Worm (Caenorhabditis elegans) whole organism, L1 larva: ENCODE measurements around the gene W04B5.8.
A peak's percentile ranks its signal among the peaks of the same experiment; 100 is the strongest.

Experiments
- C16A3.4 ChIP-seq: fragments of 150-350 bp; optimal IDR thresholded peaks from 2 replicates; lab custom pipeline; 2014; ENCODE audit warnings: missing biosample characterization, missing genetic modification characterization
- C34B4.2 ChIP-seq: sonication (generic microtip); optimal IDR thresholded peaks from 2 replicates; lab custom pipeline; 2017; ENCODE audit warnings: mild to moderate bottlenecking, missing genetic modification characterization, missing compliant biosample characterization
- F16B12.6 ChIP-seq: fragments of 150-350 bp; optimal IDR thresholded peaks from 2 replicates; lab custom pipeline; 2014; ENCODE audit warnings: missing biosample characterization, missing genetic modification characterization
- ceh-63 ChIP-seq: fragments of 200-800 bp; sonication (Bioruptor generic); optimal IDR thresholded peaks from 2 replicates; lab custom pipeline; 2018; ENCODE audit warnings: mild to moderate bottlenecking, missing genetic modification characterization, missing compliant biosample characterization
- ceh-8 ChIP-seq: fragments of 200-800 bp; sonication (Bioruptor generic); optimal IDR thresholded peaks from 2 replicates; lab custom pipeline; 2018; ENCODE audit warnings: mild to moderate bottlenecking, missing genetic modification characterization, moderate library complexity, missing compliant biosample characterization
- ceh-82 ChIP-seq, 3 experiments: fragments of 150-350 bp in 1 of 3; sonication (generic microtip) in 2 of 3; optimal IDR thresholded peaks; 2 replicates each; lab custom pipeline; 2014 to 2017; ENCODE audit warnings: missing biosample characterization in 3 of 3, missing genetic modification characterization in 3 of 3
- ceh-90 ChIP-seq: sonication (generic microtip); optimal IDR thresholded peaks from 2 replicates; lab custom pipeline; 2016; ENCODE audit warnings: missing genetic modification characterization, missing compliant biosample characterization
- dpl-1 ChIP-seq, 3 experiments: fragments of 150-350 bp in 2 of 3; sonication (generic microtip) in 1 of 3; optimal IDR thresholded peaks; 2 replicates each; lab custom pipeline; 2014 to 2017; ENCODE audit warnings: missing biosample characterization in 3 of 3, missing genetic modification characterization in 3 of 3, missing genetic modification reagents in 3 of 3
- dsc-1 ChIP-seq: sonication (generic microtip); optimal IDR thresholded peaks from 2 replicates; lab custom pipeline; 2016; ENCODE audit warnings: mild to moderate bottlenecking, missing genetic modification characterization, missing compliant biosample characterization
- efl-1 ChIP-seq, 4 experiments: fragments of 150-350 bp; optimal IDR thresholded peaks in 3 of 4; peaks in 1 of 4; 1 replicate in 1 of 4; 2 replicates in 3 of 4; lab custom pipeline; 2014; ENCODE audit warnings: missing biosample characterization in 2 of 4, missing genetic modification characterization in 2 of 4, missing genetic modification reagents in 2 of 4
- efl-3 ChIP-seq: fragments of 200-800 bp; sonication (Bioruptor generic); optimal IDR thresholded peaks from 2 replicates; lab custom pipeline; 2018; ENCODE audit warnings: mild to moderate bottlenecking, missing genetic modification characterization, missing compliant biosample characterization
- egl-27 ChIP-seq, 2 experiments: fragments of 150-350 bp in 1 of 2; sonication (generic microtip); optimal IDR thresholded peaks; 3 replicates each; lab custom pipeline; 2017 to 2018; ENCODE audit warnings: missing biosample characterization in 2 of 2, missing genetic modification characterization in 2 of 2, missing genetic modification reagents in 2 of 2
- elt-2 ChIP-seq: sonication (generic microtip); optimal IDR thresholded peaks from 2 replicates; lab custom pipeline; 2016; ENCODE audit warnings: missing genetic modification characterization, mild to moderate bottlenecking, inconsistent platforms, missing compliant biosample characterization, missing genetic modification reagents
- fkh-8 ChIP-seq: sonication (generic microtip); optimal IDR thresholded peaks from 2 replicates; lab custom pipeline; 2016; ENCODE audit warnings: mild to moderate bottlenecking, missing genetic modification characterization, missing compliant biosample characterization
- grh-1 ChIP-seq: fragments of 200-800 bp; sonication (Bioruptor generic); IDR thresholded peaks from 2 replicates; pipeline ENCODE4 v1.3.6; 2022; ENCODE audit warnings: missing genetic modification reagents, missing genetic modification characterization, missing compliant biosample characterization
- irx-1 ChIP-seq: sonication (generic microtip); optimal IDR thresholded peaks from 2 replicates; lab custom pipeline; 2016; ENCODE audit warnings: missing genetic modification characterization, missing compliant biosample characterization
- isw-1 ChIP-seq: fragments of 200-800 bp; sonication (Bioruptor generic); IDR thresholded peaks from 2 replicates; pipeline ENCODE4 v1.3.6; 2022; ENCODE audit warnings: missing genetic modification characterization, missing compliant biosample characterization
- jun-1 ChIP-seq: fragments of 150-350 bp; optimal IDR thresholded peaks from 2 replicates; lab custom pipeline; 2014; ENCODE audit warnings: missing biosample characterization, missing genetic modification reagents, missing genetic modification characterization
- lir-3 ChIP-seq: sonication (generic microtip); optimal IDR thresholded peaks from 2 replicates; lab custom pipeline; 2016; ENCODE audit warnings: mild to moderate bottlenecking, missing genetic modification characterization, moderate library complexity, missing compliant biosample characterization; ENCODE audit not compliant: poor library complexity
- mab-9 ChIP-seq: fragments of 200-800 bp; sonication (Bioruptor generic); IDR thresholded peaks from 2 replicates; pipeline ENCODE4 v1.3.6; 2022; ENCODE audit warnings: missing genetic modification reagents, missing genetic modification characterization, missing compliant biosample characterization
- mef-2 ChIP-seq: fragments of 150-350 bp; optimal IDR thresholded peaks from 2 replicates; lab custom pipeline; 2014; ENCODE audit warnings: missing biosample characterization, missing genetic modification characterization
- mep-1 ChIP-seq: fragments of 150-350 bp; optimal IDR thresholded peaks from 2 replicates; lab custom pipeline; 2014; ENCODE audit warnings: missing biosample characterization, missing genetic modification characterization
- nhr-11 ChIP-seq: fragments of 150-350 bp; optimal IDR thresholded peaks from 2 replicates; lab custom pipeline; 2014; ENCODE audit warnings: missing biosample characterization, missing genetic modification characterization
- nhr-19 ChIP-seq: fragments of 200-800 bp; sonication (Bioruptor generic); conservative IDR thresholded peaks from 2 replicates; pipeline ENCODE4 v1.3.6; 2022; ENCODE audit warnings: missing genetic modification characterization, missing compliant biosample characterization
- nhr-20 ChIP-seq: sonication (generic microtip); optimal IDR thresholded peaks from 2 replicates; lab custom pipeline; 2016; ENCODE audit warnings: mild to moderate bottlenecking, missing genetic modification characterization, missing compliant biosample characterization
- nhr-237 ChIP-seq: fragments of 150-350 bp; optimal IDR thresholded peaks from 2 replicates; lab custom pipeline; 2014; ENCODE audit warnings: missing biosample characterization, missing genetic modification characterization
- nhr-77 ChIP-seq: fragments of 150-350 bp; optimal IDR thresholded peaks from 2 replicates; lab custom pipeline; 2014; ENCODE audit warnings: missing biosample characterization, missing genetic modification characterization
- nhr-84 ChIP-seq: sonication (generic microtip); optimal IDR thresholded peaks from 2 replicates; lab custom pipeline; 2017; ENCODE audit warnings: missing biosample characterization, missing genetic modification characterization
- nhr-85 ChIP-seq: sonication (generic microtip); peaks from one replicate; lab custom pipeline; 2016; ENCODE audit warnings: missing genetic modification characterization, inconsistent platforms, missing compliant biosample characterization
- pax-3 ChIP-seq: fragments of 200-800 bp; sonication (Bioruptor generic); optimal IDR thresholded peaks from 2 replicates; lab custom pipeline; 2018; ENCODE audit warnings: mild to moderate bottlenecking, missing genetic modification characterization, moderate library complexity, missing compliant biosample characterization
- skn-1 ChIP-seq: fragments of 150-350 bp; optimal IDR thresholded peaks from 2 replicates; lab custom pipeline; 2014; ENCODE audit warnings: missing biosample characterization, missing genetic modification characterization
- snpc-4 ChIP-seq: fragments of 150-350 bp; optimal IDR thresholded peaks from 2 replicates; lab custom pipeline; 2014; ENCODE audit warnings: missing biosample characterization, missing genetic modification characterization
- snu-23 ChIP-seq: sonication (generic microtip); optimal IDR thresholded peaks from 2 replicates; lab custom pipeline; 2016; ENCODE audit warnings: missing genetic modification characterization, missing compliant biosample characterization
- sup-37 ChIP-seq: fragments of 200-800 bp; sonication (Bioruptor generic); optimal IDR thresholded peaks from 2 replicates; lab custom pipeline; 2018; ENCODE audit warnings: mild to moderate bottlenecking, missing genetic modification characterization, missing compliant biosample characterization
- tbx-2 ChIP-seq: sonication (generic microtip); optimal IDR thresholded peaks from 2 replicates; lab custom pipeline; 2016; ENCODE audit warnings: missing genetic modification characterization, missing compliant biosample characterization
- unc-130 ChIP-seq: fragments of 150-350 bp; optimal IDR thresholded peaks from 2 replicates; lab custom pipeline; 2017; ENCODE audit warnings: missing biosample characterization, missing genetic modification characterization, inconsistent platforms
- unc-30 ChIP-seq: sonication (generic microtip); optimal IDR thresholded peaks from 2 replicates; lab custom pipeline; 2017; ENCODE audit warnings: missing biosample characterization, missing genetic modification characterization
- unc-62 ChIP-seq: fragments of 150-350 bp; optimal IDR thresholded peaks from 2 replicates; lab custom pipeline; 2014; ENCODE audit warnings: missing biosample characterization, missing genetic modification reagents, missing genetic modification characterization
- unc-86 ChIP-seq: sonication (generic microtip); optimal IDR thresholded peaks from 2 replicates; lab custom pipeline; 2016; ENCODE audit warnings: missing genetic modification characterization, missing compliant biosample characterization
- unc-98 ChIP-seq: fragments of 200-800 bp; sonication (Bioruptor generic); IDR thresholded peaks from 2 replicates; pipeline ENCODE4 v1.3.6; 2022; ENCODE audit warnings: missing genetic modification characterization, missing compliant biosample characterization
- vab-15 ChIP-seq: sonication (generic microtip); optimal IDR thresholded peaks from 2 replicates; lab custom pipeline; 2017; ENCODE audit warnings: missing genotype, mild to moderate bottlenecking, missing genetic modification characterization, missing compliant biosample characterization
- xbp-1 ChIP-seq: sonication (generic microtip); optimal IDR thresholded peaks from 2 replicates; lab custom pipeline; 2016; ENCODE audit warnings: missing genetic modification characterization, missing compliant biosample characterization
- zip-4 ChIP-seq: fragments of 200-800 bp; sonication (Bioruptor generic); optimal IDR thresholded peaks from 2 replicates; lab custom pipeline; 2018; ENCODE audit warnings: mild to moderate bottlenecking, missing genetic modification characterization, moderate library complexity, missing compliant biosample characterization
- ztf-11 ChIP-seq, 2 experiments: sonication (generic microtip); optimal IDR thresholded peaks; 2 replicates each; lab custom pipeline; 2016 to 2017; ENCODE audit warnings: missing genetic modification characterization in 2 of 2, missing biosample characterization in 1 of 2, missing compliant biosample characterization in 1 of 2

W04B5.8 gene

DNA sequence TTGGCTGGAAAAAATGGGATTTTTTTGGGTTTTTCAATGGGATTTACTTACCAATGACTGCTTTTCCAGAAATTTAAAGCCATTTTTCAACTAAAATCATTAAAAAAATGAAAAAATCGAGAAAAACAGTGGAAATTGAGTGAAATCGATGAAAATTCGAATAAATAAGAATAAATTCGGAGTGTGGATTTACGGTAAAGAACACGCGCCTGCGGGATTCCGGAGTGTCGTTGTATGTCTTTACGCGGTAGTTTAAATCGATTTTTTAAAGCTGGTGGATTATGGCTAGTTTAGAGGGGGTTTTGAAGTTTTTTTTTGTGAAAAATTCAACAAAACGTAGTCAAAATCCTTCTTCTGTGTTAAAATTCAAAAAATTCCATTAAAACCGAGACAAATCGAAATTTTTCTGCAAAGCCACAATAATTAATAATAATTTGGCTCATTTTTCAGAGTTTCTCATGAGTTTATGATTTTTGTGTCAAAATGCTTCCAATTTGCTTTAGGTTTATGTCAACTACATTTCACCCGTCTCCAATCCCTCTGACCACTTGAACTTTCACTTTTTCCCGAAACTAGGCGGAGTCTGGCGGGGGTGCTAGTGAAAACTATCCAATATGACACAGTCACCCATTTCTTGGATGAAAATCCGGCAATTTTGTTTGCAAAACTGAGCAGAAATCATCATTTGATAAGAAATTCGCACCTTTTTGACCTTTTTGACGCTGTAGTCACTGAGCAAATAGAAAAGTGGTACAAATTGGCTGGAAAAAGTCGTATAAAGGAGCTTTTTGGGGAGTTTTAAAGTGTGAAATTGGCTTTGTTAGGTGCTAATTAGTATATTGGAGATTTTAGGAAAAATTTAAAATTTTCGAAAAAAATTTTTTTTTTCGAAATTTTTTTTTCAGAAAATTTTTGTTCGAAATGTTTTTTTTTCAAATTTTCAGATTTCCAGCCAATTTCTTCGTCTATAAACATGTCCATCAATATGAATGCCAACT lies 24.7 kb upstream of the W04B5.8 start, which contains the start of the genes cic-1 and strm-1 (continued):
- TF ChIP-seq zip-4 (GFP tag; lab: Kevin White, UChicago), result no peak
- TF ChIP-seq ceh-82 (tag; optimal IDR thresholded peaks at IDR 0.05; lab: Kevin White, UChicago), result peak; percentile 34 to 66 (median 42)
- TF ChIP-seq unc-130, result no peak
- peak; percentile 32 for TF ChIP-seq nhr-85 (tag; lab: Kevin White, UChicago)
- TF ChIP-seq irx-1, result peak; percentile 38
- no peak for TF ChIP-seq ceh-63 (GFP tag; lab: Kevin White, UChicago)
- peak; percentile 60 for TF ChIP-seq C16A3.4 (tag; lab: Kevin White, UChicago)
- peak; percentile 55 for TF ChIP-seq mep-1
- peak; percentile 66 for TF ChIP-seq tbx-2 (tag; lab: Kevin White, UChicago)

DNA sequence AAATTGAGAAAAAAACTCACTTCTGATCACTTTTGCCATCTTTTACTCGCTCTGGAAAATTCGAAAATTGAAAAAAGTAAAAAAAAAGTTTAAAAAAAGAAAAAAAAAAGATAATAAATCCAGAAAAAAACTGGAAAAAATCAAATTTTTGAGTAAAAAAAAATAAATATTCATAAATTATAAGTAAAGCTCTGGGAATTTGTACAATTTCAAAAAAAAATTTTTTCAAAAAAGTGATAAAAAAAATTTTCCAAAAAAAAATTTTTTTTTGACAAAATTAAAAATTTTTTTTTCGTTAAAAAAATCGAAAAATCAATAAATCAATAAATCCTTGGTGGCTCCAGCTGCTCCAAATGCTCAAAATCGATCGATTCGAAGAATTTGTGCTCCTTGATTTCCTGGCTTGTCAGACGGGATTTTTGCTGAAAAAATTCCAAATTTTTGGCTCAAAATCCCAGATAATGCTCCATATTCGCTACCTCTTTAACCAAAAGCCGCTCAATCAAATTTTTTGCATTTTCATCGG lies 15.1 kb upstream of the W04B5.8 start, which contains the start of gene mrpl-30:
mrpl-30 (minus strand) TSS at position 51 of the 526 bp plus-strand sequence.
- no peak for TF ChIP-seq mef-2 (tag; lab: Kevin White, UChicago)
- TF ChIP-seq skn-1, result no peak
- no peak for TF ChIP-seq jun-1 (tag; lab: Kevin White, UChicago)
- TF ChIP-seq snpc-4 (tag; lab: Kevin White, UChicago), result no peak
- TF ChIP-seq unc-86 (tag; lab: Kevin White, UChicago), result no peak
- no peak for TF ChIP-seq pax-3
- TF ChIP-seq unc-30 (tag; lab: Kevin White, UChicago), result no peak
- no peak for TF ChIP-seq efl-1 (optimal IDR thresholded peaks at IDR 0.05; lab: Kevin White, UChicago)
- no peak for TF ChIP-seq efl-1 (GFP tag; optimal IDR thresholded peaks at IDR 0.05 in 1 of 2; lab: Kevin White, UChicago)
- no peak for TF ChIP-seq nhr-84
- TF ChIP-seq C34B4.2 (tag; lab: Kevin White, UChicago), result no peak
- TF ChIP-seq lir-3, result no peak
- no peak for TF ChIP-seq unc-62 (GFP tag; lab: Kevin White, UChicago)
- TF ChIP-seq xbp-1 (tag; lab: Kevin White, UChicago), result no peak
- TF ChIP-seq elt-2, result no peak
- TF ChIP-seq ztf-11 (tag; optimal IDR thresholded peaks at IDR 0.05; lab: Kevin White, UChicago), result no peak

DNA sequence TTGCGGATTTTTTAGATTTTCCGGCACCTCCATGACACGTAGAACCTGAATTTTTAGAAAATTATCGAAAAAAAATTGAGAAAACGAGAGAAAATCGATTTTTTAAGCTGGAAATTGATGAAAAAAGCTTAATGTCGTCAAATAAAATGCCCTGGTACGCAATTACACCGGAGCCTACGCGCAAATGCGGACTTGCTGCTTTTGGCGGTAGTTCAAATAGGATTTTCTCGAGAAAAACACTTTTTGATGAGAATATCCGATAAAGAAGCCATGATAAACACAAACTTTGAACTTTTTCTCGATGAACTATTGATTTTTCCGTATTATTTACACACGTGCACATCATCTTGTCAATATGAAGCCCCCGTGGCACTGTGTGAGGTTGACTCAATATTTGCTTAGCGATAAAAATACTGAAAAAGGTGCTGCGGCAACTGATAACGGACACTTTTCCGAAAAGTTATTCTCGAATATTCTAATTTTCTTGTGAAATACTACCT lies 7.9 kb upstream of the W04B5.8 start, which contains the start of the genes W04B5.5 and W04B5.3:
W04B5.5 (minus strand) TSS at position 51 of the 500 bp plus-strand sequence.
W04B5.3 (plus strand) TSS at position 356 of the 500 bp plus-strand sequence.
- no peak for TF ChIP-seq efl-3 (GFP tag; lab: Kevin White, UChicago)
- TF ChIP-seq isw-1, result peak; percentile 60
- no peak for TF ChIP-seq zip-4 (GFP tag; lab: Kevin White, UChicago)
- TF ChIP-seq nhr-11 (tag; lab: Kevin White, UChicago), result no peak
- peak; percentile 98 for TF ChIP-seq F16B12.6 (tag; lab: Kevin White, UChicago)
- TF ChIP-seq fkh-8, result no peak
- TF ChIP-seq unc-130, result peak; percentile 33
- peak; percentile 53 for TF ChIP-seq dsc-1 (tag; lab: Kevin White, UChicago)
- TF ChIP-seq egl-27 (tag; optimal IDR thresholded peaks at IDR 0.05; lab: Kevin White, UChicago), result no peak
- peak; percentile 76 for TF ChIP-seq snu-23 (GFP tag; lab: Kevin White, UChicago)
- peak; percentile 97 to 98 for TF ChIP-seq efl-1 (optimal IDR thresholded peaks at IDR 0.05; lab: Kevin White, UChicago)
- peak; percentile 98 to 100 for TF ChIP-seq efl-1 (GFP tag; optimal IDR thresholded peaks at IDR 0.05 in 1 of 2; lab: Kevin White, UChicago)
- TF ChIP-seq sup-37, result no peak
- TF ChIP-seq nhr-19, result peak; percentile 63
- TF ChIP-seq unc-98 (GFP tag; lab: Robert Waterston, UW), result 0 out of 2 replicates have a peak, but pooled peaks have one; percentile 22
- TF ChIP-seq ceh-8 (GFP tag; lab: Kevin White, UChicago), result peak; percentile 39
- no peak for TF ChIP-seq lir-3
- TF ChIP-seq nhr-237 (tag; lab: Kevin White, UChicago), result no peak
- TF ChIP-seq ceh-90, result peak; percentile 16
- no peak for TF ChIP-seq vab-15 (tag; lab: Kevin White, UChicago)
- TF ChIP-seq dpl-1 (GFP tag; optimal IDR thresholded peaks at IDR 0.05; lab: Kevin White, UChicago), result peak; percentile 95 to 97 (median 97)
- 0 out of 2 replicates have a peak, but pooled peaks have one; percentile 43 for TF ChIP-seq mab-9 (GFP tag; lab: Robert Waterston, UW)
- peak; percentile 75 for TF ChIP-seq elt-2
- peak; percentile 56 for TF ChIP-seq nhr-20
- peak; percentile 52 for TF ChIP-seq unc-86 (tag; lab: Kevin White, UChicago)
- TF ChIP-seq nhr-77 (tag; lab: Kevin White, UChicago), result peak; percentile 25
- TF ChIP-seq xbp-1 (tag; lab: Kevin White, UChicago), result peak; percentile 47
- TF ChIP-seq grh-1 (GFP tag; lab: Robert Waterston, UW), result 0 out of 2 replicates have a peak, but pooled peaks have one; percentile 20
